Worm (Caenorhabditis elegans) whole organism, L1 larva: Measurements from ENCODE around the gene Y4C6B.2.

Source experiments
- ces-1 ChIP-seq: fragments of 150-350 bp; optimal IDR thresholded peaks from 2 replicates; lab custom pipeline; 2014; ENCODE audit warnings: missing biosample characterization, missing genetic modification reagents, missing genetic modification characterization
- fos-1 ChIP-seq: fragments of 150-350 bp; optimal IDR thresholded peaks from 2 replicates; lab custom pipeline; 2014; ENCODE audit warnings: missing biosample characterization, missing genetic modification characterization
- sup-37 ChIP-seq: fragments of 200-800 bp; sonication (Bioruptor generic); optimal IDR thresholded peaks from 2 replicates; lab custom pipeline; 2018; ENCODE audit warnings: mild to moderate bottlenecking, missing genetic modification characterization, missing compliant biosample characterization

DNA sequence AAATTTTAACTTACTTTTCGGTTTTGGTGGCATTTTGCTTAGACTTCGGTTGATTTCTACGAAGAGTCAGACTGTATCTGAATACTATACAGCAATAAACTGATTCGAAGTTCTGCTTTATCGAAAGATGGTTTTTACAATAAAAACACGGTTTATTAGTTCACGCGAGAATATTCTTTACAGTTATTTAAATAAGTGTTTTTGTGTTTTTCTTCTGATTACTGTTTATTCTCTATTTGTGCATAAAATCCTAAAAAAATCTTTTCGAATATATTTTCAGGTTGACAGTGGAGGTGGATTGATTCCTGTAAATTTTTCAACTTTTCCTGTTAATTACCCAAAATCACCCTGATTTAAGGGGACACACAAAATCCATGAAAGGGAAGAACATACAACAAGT lies 33.3 kb upstream of the Y4C6B.2 start, which contains the start of gene ZK354.8:
- TF ChIP-seq fos-1 (tag; lab: Kevin White, UChicago): no peak
- TF ChIP-seq ces-1 (GFP tag; lab: Kevin White, UChicago): no peak
- TF ChIP-seq sup-37 (GFP tag; lab: Kevin White, UChicago): no peak
